Worm (Caenorhabditis elegans): ENCODE results near the gene Y51H4A.6.

DNA sequence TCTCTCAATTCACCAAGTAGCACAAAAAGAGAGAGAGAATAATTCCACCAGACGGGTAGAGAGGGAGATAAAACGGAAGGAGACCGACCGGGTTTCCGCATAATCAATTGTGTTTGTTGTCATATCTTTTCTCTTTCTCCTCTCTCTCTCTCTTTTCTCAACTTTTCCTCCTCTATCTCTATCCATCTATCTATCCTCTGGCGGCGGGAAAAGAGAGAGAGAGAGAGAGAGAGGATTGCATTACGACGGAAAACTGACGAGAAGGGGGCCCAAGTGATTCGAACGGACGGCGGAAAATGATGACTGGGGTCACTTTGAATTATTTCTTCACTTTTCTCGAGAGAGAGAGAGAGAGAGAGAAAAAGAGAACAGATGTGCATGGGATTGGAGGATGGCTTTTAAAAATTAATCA lies 35.4 kb upstream of the Y51H4A.6 start:
- no peak for TF ChIP-seq ets-7 (tag; optimal IDR thresholded peaks at IDR 0.05)
- no peak for TF ChIP-seq tbx-37 (GFP tag; conservative IDR thresholded peaks at IDR 0.05)
- no peak for TF ChIP-seq pes-1 (GFP tag; IDR thresholded peaks at IDR 0.05)
